Worm (Caenorhabditis elegans) whole organism, L3 larva: ENCODE data around the gene F54A3.2.

Experiments used
- daf-12 ChIP-seq: fragments of 150-350 bp; optimal IDR thresholded peaks from 2 replicates; lab custom pipeline; 2014; ENCODE audit warnings: missing biosample characterization, missing genetic modification reagents, missing genetic modification characterization
- egl-27 ChIP-seq: sonication (generic microtip); optimal IDR thresholded peaks from 4 replicates; lab custom pipeline; 2017; ENCODE audit warnings: missing biosample characterization, missing genetic modification reagents, missing genetic modification characterization
- egl-5 ChIP-seq: fragments of 150-350 bp; optimal IDR thresholded peaks from 2 replicates; lab custom pipeline; 2017; ENCODE audit warnings: missing biosample characterization, missing genetic modification reagents, missing genetic modification characterization, inconsistent platforms
- elt-2 ChIP-seq: sonication (generic microtip); optimal IDR thresholded peaks from 2 replicates; lab custom pipeline; 2016; ENCODE audit warnings: missing genetic modification reagents, mild to moderate bottlenecking, missing genetic modification characterization, missing compliant biosample characterization
- fkh-10 ChIP-seq: sonication (generic microtip); optimal IDR thresholded peaks from 2 replicates; lab custom pipeline; 2017; ENCODE audit warnings: missing biosample characterization, missing genetic modification reagents, missing genetic modification characterization
- fos-1 ChIP-seq: fragments of 150-350 bp; optimal IDR thresholded peaks from 2 replicates; lab custom pipeline; 2014; ENCODE audit warnings: missing biosample characterization, missing genetic modification characterization
- jun-1 ChIP-seq: fragments of 150-350 bp; optimal IDR thresholded peaks from 2 replicates; lab custom pipeline; 2014; ENCODE audit warnings: missing biosample characterization, missing genetic modification reagents, missing genetic modification characterization
- lin-39 ChIP-seq: fragments of 150-350 bp; optimal IDR thresholded peaks from 2 replicates; lab custom pipeline; 2018; ENCODE audit warnings: missing biosample characterization, missing genetic modification reagents, missing genetic modification characterization
- nhr-28 ChIP-seq: fragments of 150-350 bp; optimal IDR thresholded peaks from 2 replicates; lab custom pipeline; 2014; ENCODE audit warnings: missing biosample characterization, missing genetic modification characterization
- nhr-76 ChIP-seq: fragments of 150-350 bp; sonication (generic microtip); optimal IDR thresholded peaks from 5 replicates; lab custom pipeline; 2014; ENCODE audit warnings: missing biosample characterization, missing genetic modification characterization
- pqm-1 ChIP-seq: fragments of 150-350 bp; optimal IDR thresholded peaks from 2 replicates; lab custom pipeline; 2017; ENCODE audit warnings: missing biosample characterization, missing genetic modification characterization, inconsistent platforms
- sea-2 ChIP-seq: fragments of 150-350 bp; sonication (generic microtip); optimal IDR thresholded peaks from 4 replicates; lab custom pipeline; 2014; ENCODE audit warnings: missing biosample characterization, missing genetic modification reagents, missing genetic modification characterization
- unc-39 ChIP-seq: sonication (generic microtip); optimal IDR thresholded peaks from 4 replicates; lab custom pipeline; 2017; ENCODE audit warnings: missing biosample characterization, missing genetic modification characterization

ce11 chrII:2295817-2296315, 52.4 kb downstream of the F54A3.2 start, which contains the start of gene fbxc-25:
- TF ChIP-seq fos-1 (no peak), elt-2 (no peak), nhr-76 (no peak), egl-27 (tag; lab: Kevin White, UChicago) (no peak), jun-1 (no peak), unc-39 (tag; lab: Kevin White, UChicago) (no peak), nhr-28 (tag; lab: Kevin White, UChicago) (no peak), fkh-10 (GFP tag; lab: Kevin White, UChicago) (no peak), pqm-1 (tag; lab: Kevin White, UChicago) (no peak), daf-12 (no peak), egl-5 (no peak), lin-39 (tag; lab: Kevin White, UChicago) (no peak), sea-2 (GFP tag; lab: Kevin White, UChicago) (no peak)
